Worm (Caenorhabditis elegans) whole organism, mixed stage, embryonic: ENCODE results near the gene madf-3.

Experiments
- blmp-1 ChIP-seq: fragments of 150-350 bp; optimal IDR thresholded peaks from 2 replicates; lab custom pipeline; 2014; ENCODE audit warnings: missing biosample characterization, missing genetic modification characterization
- ceh-43 ChIP-seq: fragments of 200-800 bp; sonication (Bioruptor generic); optimal IDR thresholded peaks from 2 replicates; lab custom pipeline; 2018; ENCODE audit warnings: mild to moderate bottlenecking, missing genetic modification characterization, moderate library complexity, missing compliant biosample characterization
- cnd-1 ChIP-seq: fragments of 200-800 bp; sonication (Bioruptor generic); optimal IDR thresholded peaks from 2 replicates; lab custom pipeline; 2018; ENCODE audit warnings: mild to moderate bottlenecking, missing genetic modification characterization, missing compliant biosample characterization
- drap-1 ChIP-seq: fragments of 200-800 bp; sonication (Bioruptor generic); optimal IDR thresholded peaks from 3 replicates; lab custom pipeline; 2018; ENCODE audit warnings: mild to moderate bottlenecking, missing genetic modification characterization, missing compliant biosample characterization
- mep-1 ChIP-seq: fragments of 150-350 bp; optimal IDR thresholded peaks from 2 replicates; lab custom pipeline; 2017; ENCODE audit warnings: missing biosample characterization, missing genetic modification reagents, missing genetic modification characterization, inconsistent platforms
- nhr-2 ChIP-seq: fragments of 150-350 bp; optimal IDR thresholded peaks from 2 replicates; lab custom pipeline; 2014; ENCODE audit warnings: missing biosample characterization, missing genetic modification characterization
- nhr-237 ChIP-seq: fragments of 150-350 bp; optimal IDR thresholded peaks from 2 replicates; lab custom pipeline; 2014; ENCODE audit warnings: missing biosample characterization, missing genetic modification characterization
- nhr-28 ChIP-seq: fragments of 150-350 bp; optimal IDR thresholded peaks from 2 replicates; lab custom pipeline; 2014; ENCODE audit warnings: missing biosample characterization, missing genetic modification characterization
- pha-4 ChIP-seq: fragments of 150-350 bp; optimal IDR thresholded peaks from 2 replicates; lab custom pipeline; 2018; ENCODE audit warnings: missing biosample characterization, missing genetic modification reagents, missing genetic modification characterization
- sem-2 ChIP-seq: fragments of 200-800 bp; sonication (Bioruptor generic); optimal IDR thresholded peaks from 2 replicates; lab custom pipeline; 2018; ENCODE audit warnings: mild to moderate bottlenecking, missing genetic modification characterization, missing compliant biosample characterization
- unc-120 ChIP-seq: sonication (generic microtip); optimal IDR thresholded peaks from 2 replicates; lab custom pipeline; 2017; ENCODE audit warnings: missing genetic modification characterization, missing compliant biosample characterization; ENCODE audit not compliant: poor library complexity, severe bottlenecking
- unc-39 ChIP-seq: fragments of 150-350 bp; optimal IDR thresholded peaks from 2 replicates; lab custom pipeline; 2014; ENCODE audit warnings: missing biosample characterization, missing genetic modification characterization
- ztf-11 ChIP-seq: fragments of 150-350 bp; optimal IDR thresholded peaks from 2 replicates; lab custom pipeline; 2014; ENCODE audit warnings: missing biosample characterization, missing genetic modification characterization

madf-3 gene

ce11 chrII:4383306-4383705 is 48.8 kb downstream of the madf-3 start, which contains the start of gene fkh-6:
Gene fkh-6, minus strand, starts transcription at chrII:4383406.
- no peak for TF ChIP-seq sem-2 (GFP tag; lab: Kevin White, UChicago)
- TF ChIP-seq unc-39 (tag; lab: Kevin White, UChicago): no peak
- TF ChIP-seq cnd-1 (tag; lab: Kevin White, UChicago): no peak
- TF ChIP-seq nhr-2: no peak
- no peak for TF ChIP-seq nhr-237 (tag; lab: Kevin White, UChicago)
- no peak for TF ChIP-seq mep-1 (tag; lab: Kevin White, UChicago)
- no peak for TF ChIP-seq blmp-1
- TF ChIP-seq ztf-11 (tag; lab: Kevin White, UChicago): no peak
- TF ChIP-seq drap-1: no peak
- TF ChIP-seq ceh-43 (GFP tag; lab: Kevin White, UChicago): no peak
- no peak for TF ChIP-seq nhr-28
- no peak for TF ChIP-seq unc-120 (tag; lab: Kevin White, UChicago)
- no peak for TF ChIP-seq pha-4 (tag; lab: Kevin White, UChicago)
